Worm (Caenorhabditis elegans): ENCODE measurements around the gene ceph-41.

Gene ceph-41

ce11 chrIV:8148494-8148893, 21.5 kb downstream of the ceph-41 start, which contains the start of gene pmk-1:
pmk-1 (plus strand) TSS chrIV:8148794.
- no peak for TF ChIP-seq dmd-4 (tag; optimal IDR thresholded peaks at IDR 0.05; ENCODE audit: borderline replicate concordance)
- TF ChIP-seq sdc-2 (tag; optimal IDR thresholded peaks at IDR 0.05): no peak
- TF ChIP-seq unc-3 (GFP tag; conservative IDR thresholded peaks at IDR 0.05): no peak
- TF ChIP-seq unc-3 (tag; optimal IDR thresholded peaks at IDR 0.05): no peak
- TF ChIP-seq che-1 (tag; optimal IDR thresholded peaks at IDR 0.05): no peak
- no peak for TF ChIP-seq K02D7.2 (tag; optimal IDR thresholded peaks at IDR 0.05)

- TF ChIP-seq ceh-45 (GFP tag; IDR thresholded peaks at IDR 0.05) (no peak), ets-4 (tag; optimal IDR thresholded peaks at IDR 0.05) (no peak), npax-4 (tag; optimal IDR thresholded peaks at IDR 0.05) (no peak), sdc-2 (tag; optimal IDR thresholded peaks at IDR 0.05) (no peak)
Measured at ce11 chrIV:8151721-8152120, 24.7 kb downstream of the ceph-41 start.

- TF ChIP-seq sdc-2 (tag; optimal IDR thresholded peaks at IDR 0.05) (no peak), unc-86 (tag; optimal IDR thresholded peaks at IDR 0.05) (no peak), ceh-18 (tag; optimal IDR thresholded peaks at IDR 0.05) (no peak), ceh-9 (tag; optimal IDR thresholded peaks at IDR 0.05) (no peak), ama-1 (optimal IDR thresholded peaks at IDR 0.05) (no peak), ceh-6 (GFP tag; optimal IDR thresholded peaks at IDR 0.05) (no peak), Y22D7AL.16 (tag; optimal IDR thresholded peaks at IDR 0.05) (no peak), pros-1 (tag; optimal IDR thresholded peaks at IDR 0.05) (no peak), C38D4.7 (GFP tag; optimal IDR thresholded peaks at IDR 0.05) (no peak), hlh-6 (tag; optimal IDR thresholded peaks at IDR 0.05) (no peak)
Measured at ce11 chrIV:8152145-8152544, 25.1 kb downstream of the ceph-41 start, which contains the start of gene faah-2. faah-2 (plus strand) TSS chrIV:8152445.

- TF ChIP-seq ceh-9 (tag; optimal IDR thresholded peaks at IDR 0.05) (no peak), hlh-8 (tag; optimal IDR thresholded peaks at IDR 0.05) (no peak), ahr-1 (tag; optimal IDR thresholded peaks at IDR 0.05) (no peak), pqm-1 (tag; optimal IDR thresholded peaks at IDR 0.05) (no peak), eyg-1 (tag; optimal IDR thresholded peaks at IDR 0.05) (no peak), ets-4 (tag; optimal IDR thresholded peaks at IDR 0.05) (no peak), ceh-18 (tag; optimal IDR thresholded peaks at IDR 0.05) (no peak), fkh-10 (GFP tag; optimal IDR thresholded peaks at IDR 0.05) (no peak), ceh-24 (tag; optimal IDR thresholded peaks at IDR 0.05) (no peak), che-1 (tag; optimal IDR thresholded peaks at IDR 0.05) (no peak), dmd-4 (tag; optimal IDR thresholded peaks at IDR 0.05; ENCODE audit: borderline replicate concordance) (no peak), ceh-45 (GFP tag; IDR thresholded peaks at IDR 0.05) (no peak), sox-4 (tag; optimal IDR thresholded peaks at IDR 0.05) (no peak), elt-2 (tag; optimal IDR thresholded peaks at IDR 0.05) (no peak), pat-9 (tag; optimal IDR thresholded peaks at IDR 0.05) (no peak), pha-2 (tag; optimal IDR thresholded peaks at IDR 0.05) (no peak)
Measured at ce11 chrIV:8152688-8153087, 25.7 kb downstream of the ceph-41 start.

ce11 chrIV:8153163-8153562, 26.2 kb downstream of the ceph-41 start:
- TF ChIP-seq ceh-34 (tag; optimal IDR thresholded peaks at IDR 0.05) (no peak), hlh-30 (tag; optimal IDR thresholded peaks at IDR 0.05; ENCODE audit: insufficient read depth) (no peak), unc-55 (GFP tag; optimal IDR thresholded peaks at IDR 0.05) (no peak)

ce11 chrIV:8154966-8155365, 28.0 kb downstream of the ceph-41 start:
- no peak for TF ChIP-seq fkh-10 (GFP tag; optimal IDR thresholded peaks at IDR 0.05)
- TF ChIP-seq ceh-34 (tag; optimal IDR thresholded peaks at IDR 0.05): no peak
- TF ChIP-seq unc-42 (tag; optimal IDR thresholded peaks at IDR 0.05): no peak
- no peak for TF ChIP-seq C38D4.7 (GFP tag; optimal IDR thresholded peaks at IDR 0.05)

All from whole organism, late embryonic.